Fruit fly (Drosophila melanogaster) whole organism, embryonic: ENCODE data around the gene Mbs.

ENCODE experiments used
- Antp ChIP-seq: fragments of 200-800 bp; sonication (Bioruptor generic); optimal IDR thresholded peaks from 3 replicates; lab custom pipeline; 2016; ENCODE audit warnings: missing biosample characterization, missing genetic modification characterization
- CG10979 ChIP-seq: fragments of 200-800 bp; sonication (Bioruptor generic); optimal IDR thresholded peaks from 2 replicates; lab custom pipeline; 2018; ENCODE audit warnings: missing biosample characterization, mild to moderate bottlenecking, missing genetic modification characterization, moderate library complexity
- CG11504 ChIP-seq: fragments of 200-800 bp; sonication (Bioruptor generic); optimal IDR thresholded peaks from 3 replicates; lab custom pipeline; 2019; ENCODE audit warnings: missing biosample characterization, mild to moderate bottlenecking, missing genetic modification characterization, moderate library complexity
- CG11723 ChIP-seq: fragments of 200-800 bp; sonication (Bioruptor generic); optimal IDR thresholded peaks from 2 replicates; lab custom pipeline; 2017; ENCODE audit warnings: missing biosample characterization, mild to moderate bottlenecking, missing genetic modification characterization
- CG12236 ChIP-seq: fragments of 200-800 bp; sonication (Bioruptor generic); optimal IDR thresholded peaks from 2 replicates; lab custom pipeline; 2016; ENCODE audit warnings: missing biosample characterization, missing genetic modification characterization
- CG1233 ChIP-seq: fragments of 200-800 bp; sonication (Bioruptor generic); optimal IDR thresholded peaks from 4 replicates; lab custom pipeline; 2018; ENCODE audit warnings: missing biosample characterization, mild to moderate bottlenecking, missing genetic modification characterization
- CG12391 ChIP-seq: fragments of 200-800 bp; sonication (Bioruptor generic); optimal IDR thresholded peaks from 3 replicates; lab custom pipeline; 2018; ENCODE audit warnings: missing biosample characterization, mild to moderate bottlenecking, missing genetic modification characterization, moderate library complexity
- CG12659 ChIP-seq: fragments of 200-800 bp; sonication (Bioruptor generic); optimal IDR thresholded peaks from 3 replicates; lab custom pipeline; 2017; ENCODE audit warnings: mild to moderate bottlenecking, missing biosample characterization, missing genetic modification reagents, missing genetic modification characterization
- CG15011 ChIP-seq: fragments of 200-800 bp; sonication (Bioruptor generic); optimal IDR thresholded peaks from 3 replicates; lab custom pipeline; 2018; ENCODE audit warnings: missing biosample characterization, mild to moderate bottlenecking, missing genetic modification characterization
- CG1602 ChIP-seq: fragments of 200-800 bp; sonication (Bioruptor generic); optimal IDR thresholded peaks from 3 replicates; lab custom pipeline; 2016; ENCODE audit warnings: missing biosample characterization, missing genetic modification characterization
- CG2120 ChIP-seq: fragments of 200-800 bp; sonication (Bioruptor generic); optimal IDR thresholded peaks from 3 replicates; lab custom pipeline; 2016; ENCODE audit warnings: missing biosample characterization, missing genetic modification characterization
- CG2129 ChIP-seq: fragments of 200-800 bp; sonication (Bioruptor generic); IDR thresholded peaks from 2 replicates; pipeline ENCODE4 v1.3.6; 2022; ENCODE audit warnings: missing biosample characterization, missing genetic modification characterization; ENCODE audit not compliant: partially characterized antibody
- CG2199 ChIP-seq: fragments of 200-800 bp; sonication (Bioruptor generic); IDR thresholded peaks from 3 replicates; pipeline ENCODE4 v1.3.6; 2022; ENCODE audit warnings: missing biosample characterization, missing genetic modification characterization
- CG2678 ChIP-seq: fragments of 200-800 bp; sonication (Bioruptor generic); optimal IDR thresholded peaks from 3 replicates; lab custom pipeline; 2019; ENCODE audit warnings: missing biosample characterization, mild to moderate bottlenecking, missing genetic modification characterization, moderate library complexity
- CG4360 ChIP-seq: fragments of 200-800 bp; sonication (Bioruptor generic); IDR thresholded peaks from 2 replicates; pipeline ENCODE4 v1.3.6; 2022; ENCODE audit warnings: missing biosample characterization, missing genetic modification characterization
- CG6654 ChIP-seq: fragments of 200-800 bp; sonication (Bioruptor generic); optimal IDR thresholded peaks from 2 replicates; lab custom pipeline; 2017; ENCODE audit warnings: missing biosample characterization, mild to moderate bottlenecking, missing genetic modification characterization
- Deaf1 ChIP-seq: fragments of 200-800 bp; optimal IDR thresholded peaks from 3 replicates; lab custom pipeline; 2019; ENCODE audit warnings: missing biosample characterization, mild to moderate bottlenecking, missing genetic modification characterization, moderate library complexity
- Elba2 ChIP-seq: fragments of 200-800 bp; sonication (Bioruptor generic); optimal IDR thresholded peaks from 3 replicates; lab custom pipeline; 2016; ENCODE audit warnings: missing biosample characterization, missing genetic modification characterization
- GATAe ChIP-seq: fragments of 200-800 bp; sonication (Bioruptor generic); conservative IDR thresholded peaks from 2 replicates; pipeline ENCODE4 v1.3.6; 2022; ENCODE audit warnings: missing biosample characterization, missing genetic modification characterization
- Gsc ChIP-seq: fragments of 200-800 bp; sonication (Bioruptor generic); IDR thresholded peaks from 2 replicates; pipeline ENCODE4 v1.3.6; 2022; ENCODE audit warnings: missing biosample characterization, missing genetic modification characterization
- Hey ChIP-seq: fragments of 200-800 bp; sonication (Bioruptor generic); optimal IDR thresholded peaks from 3 replicates; lab custom pipeline; 2018; ENCODE audit warnings: missing biosample characterization, mild to moderate bottlenecking, missing genetic modification characterization
- Myb ChIP-seq: fragments of 200-800 bp; sonication (Bioruptor generic); optimal IDR thresholded peaks from 2 replicates; lab custom pipeline; 2016; ENCODE audit warnings: missing biosample characterization, missing genetic modification characterization
- Oaz ChIP-seq: fragments of 200-800 bp; sonication (Bioruptor generic); IDR thresholded peaks from 2 replicates; pipeline ENCODE4 v1.3.6; 2022; ENCODE audit warnings: missing biosample characterization, missing genetic modification characterization
- Scr ChIP-seq: fragments of 200-800 bp; sonication (Bioruptor generic); IDR thresholded peaks from 2 replicates; pipeline ENCODE4 v1.3.6; 2022; ENCODE audit warnings: missing biosample characterization, missing genetic modification characterization; ENCODE audit not compliant: partially characterized antibody
- TFAM ChIP-seq: fragments of 200-800 bp; sonication (Bioruptor generic); optimal IDR thresholded peaks from 2 replicates; lab custom pipeline; 2017; ENCODE audit warnings: missing biosample characterization, missing genetic modification characterization, inconsistent platforms
- Taf1 ChIP-seq: fragments of 200-800 bp; sonication (Bioruptor generic); IDR thresholded peaks from 2 replicates; pipeline ENCODE4 v1.3.6; 2022; ENCODE audit warnings: missing biosample characterization, missing genetic modification characterization
- Tbp ChIP-seq: fragments of >200 bp; optimal IDR thresholded peaks from 2 replicates; lab custom pipeline; 2018; ENCODE audit warnings: missing biosample characterization, missing genetic modification characterization
- amos ChIP-seq: fragments of 200-800 bp; sonication (Bioruptor generic); IDR thresholded peaks from 2 replicates; pipeline ENCODE4 v1.3.6; 2022; ENCODE audit warnings: missing biosample characterization, missing genetic modification characterization; ENCODE audit not compliant: partially characterized antibody
- bsh ChIP-seq, 2 experiments: fragments of 200-800 bp; sonication (Bioruptor generic); optimal IDR thresholded peaks; 2 replicates each; lab custom pipeline; 2017 to 2018; ENCODE audit warnings: mild to moderate bottlenecking in 2 of 2, missing biosample characterization in 2 of 2, missing genetic modification characterization in 2 of 2, moderate library complexity in 1 of 2
- caup ChIP-seq: fragments of 200-800 bp; sonication (Bioruptor generic); optimal IDR thresholded peaks from 3 replicates; lab custom pipeline; 2017; ENCODE audit warnings: missing biosample characterization, mild to moderate bottlenecking, missing genetic modification characterization, moderate library complexity; ENCODE audit not compliant: severe bottlenecking
- ci ChIP-seq: fragments of 200-800 bp; sonication (Bioruptor generic); IDR thresholded peaks from 3 replicates; pipeline ENCODE4 v1.3.6; 2022; ENCODE audit warnings: missing biosample characterization, missing genetic modification characterization
- da ChIP-seq: fragments of 200-800 bp; sonication (Bioruptor generic); optimal IDR thresholded peaks from 2 replicates; lab custom pipeline; 2016; ENCODE audit warnings: missing biosample characterization, missing genetic modification characterization
- esg ChIP-seq: fragments of 200-800 bp; sonication (Bioruptor generic); conservative IDR thresholded peaks from 2 replicates; pipeline ENCODE4 v1.3.6; 2022; ENCODE audit warnings: missing biosample characterization, missing genetic modification characterization
- fd64A ChIP-seq: fragments of 200-800 bp; sonication (Bioruptor generic); optimal IDR thresholded peaks from 3 replicates; lab custom pipeline; 2018; ENCODE audit warnings: missing biosample characterization, mild to moderate bottlenecking, missing genetic modification characterization
- fd96Cb ChIP-seq: fragments of 200-800 bp; sonication (Bioruptor generic); optimal IDR thresholded peaks from 2 replicates; lab custom pipeline; 2018; ENCODE audit warnings: missing biosample characterization, mild to moderate bottlenecking, missing genetic modification characterization, moderate library complexity
- fru ChIP-seq: fragments of >200 bp; optimal IDR thresholded peaks from 2 replicates; lab custom pipeline; 2017
- gcm ChIP-seq: fragments of 200-800 bp; sonication (Bioruptor generic); optimal IDR thresholded peaks from 2 replicates; lab custom pipeline; 2019; ENCODE audit warnings: missing biosample characterization, mild to moderate bottlenecking, missing genetic modification characterization, moderate library complexity
- hkb ChIP-seq, 2 experiments: fragments of 200-800 bp in 1 of 2; fragments of >200 bp in 1 of 2; sonication (Bioruptor generic) in 1 of 2; IDR thresholded peaks in 1 of 2; optimal IDR thresholded peaks in 1 of 2; 2 replicates each; pipeline versions ENCODE4 v1.3.6 to Lab custom; 2017 to 2022; ENCODE audit warnings: missing biosample characterization in 1 of 2, missing genetic modification characterization in 1 of 2
- hth ChIP-seq: fragments of >200 bp; optimal IDR thresholded peaks from 2 replicates; lab custom pipeline; 2017; ENCODE audit warnings: inconsistent platforms
- pzg ChIP-seq: fragments of 200-800 bp; sonication (Bioruptor generic); optimal IDR thresholded peaks from 3 replicates; lab custom pipeline; 2018; ENCODE audit warnings: missing biosample characterization, mild to moderate bottlenecking, missing genetic modification characterization, moderate library complexity
- sens ChIP-seq: fragments of 200-800 bp; sonication (Bioruptor generic); peaks from one replicate; lab custom pipeline; 2016; ENCODE audit warnings: missing biosample characterization, missing genetic modification characterization
- sens-2 ChIP-seq: fragments of 200-800 bp; sonication (Bioruptor generic); IDR thresholded peaks from 2 replicates; pipeline ENCODE4 v1.3.6; 2022; ENCODE audit warnings: missing biosample characterization, missing genetic modification characterization
- sima ChIP-seq: fragments of 200-800 bp; sonication (Bioruptor generic); optimal IDR thresholded peaks from 2 replicates; lab custom pipeline; 2016; ENCODE audit warnings: missing biosample characterization, missing genetic modification characterization
- slbo ChIP-seq: fragments of 200-800 bp; sonication (Bioruptor generic); IDR thresholded peaks from 2 replicates; pipeline ENCODE4 v1.3.6; 2022; ENCODE audit warnings: missing biosample characterization, missing genetic modification characterization
- stwl ChIP-seq: fragments of 200-800 bp; sonication (Bioruptor generic); optimal IDR thresholded peaks from 3 replicates; lab custom pipeline; 2018; ENCODE audit warnings: missing biosample characterization, mild to moderate bottlenecking, missing genetic modification characterization, moderate library complexity
- tgo ChIP-seq: fragments of 200-800 bp; sonication (Bioruptor generic); IDR thresholded peaks from 3 replicates; pipeline ENCODE4 v1.3.6; 2022; ENCODE audit warnings: missing biosample characterization, missing genetic modification characterization
- tup ChIP-seq: fragments of 200-800 bp; sonication (Bioruptor generic); optimal IDR thresholded peaks from 2 replicates; lab custom pipeline; 2016; ENCODE audit warnings: missing biosample characterization, mild to moderate bottlenecking, missing genetic modification characterization, moderate library complexity
- usp ChIP-seq: fragments of >200 bp; optimal IDR thresholded peaks from 2 replicates; lab custom pipeline; 2017; ENCODE audit warnings: missing biosample characterization, missing genetic modification characterization

The Mbs gene

DNA sequence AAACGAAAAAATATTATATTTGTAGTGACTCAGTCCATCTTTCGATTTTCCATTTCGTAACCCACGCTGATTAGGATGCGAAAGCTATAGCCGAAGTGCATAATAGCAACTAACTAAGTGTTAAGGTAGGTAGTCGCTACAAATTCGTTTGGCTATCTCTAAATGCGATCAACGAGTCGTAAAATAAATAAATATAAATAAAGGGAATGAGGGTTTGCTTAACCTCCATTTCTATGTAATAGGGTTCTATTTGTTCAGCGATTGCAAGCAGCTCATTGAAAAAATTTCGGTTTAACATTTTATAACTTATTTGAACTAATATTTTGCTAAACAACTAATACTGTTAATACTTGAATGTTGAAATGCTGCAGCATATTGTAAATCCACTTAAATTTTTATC lies 41.6 kb upstream of the Mbs start (continued):
- peak; percentile 1 for TF ChIP-seq CG2678 (tag; lab: Kevin White, UChicago)
- no peak for TF ChIP-seq CG11723 (GFP tag; lab: Kevin White, UChicago)
- TF ChIP-seq CG1233 (GFP tag; lab: Kevin White, UChicago) = peak; percentile 4
- TF ChIP-seq fru (lab: Kevin White, UChicago) = no peak
- TF ChIP-seq ci (GFP tag; lab: Robert Waterston, UW) = peak; percentile 46; the same call in 1 of the 3 replicates
- TF ChIP-seq GATAe (GFP tag; lab: Robert Waterston, UW) = no peak
- TF ChIP-seq stwl (tag; lab: Kevin White, UChicago) = no peak
- TF ChIP-seq usp (GFP tag; lab: Kevin White, UChicago) = no peak
- no peak for TF ChIP-seq sima
- no peak for TF ChIP-seq Deaf1 (tag; lab: Kevin White, UChicago)
- peak; percentile 24 for TF ChIP-seq fd64A (GFP tag; lab: Kevin White, UChicago)
- TF ChIP-seq caup (GFP tag; lab: Kevin White, UChicago) = no peak
- TF ChIP-seq da (GFP tag; lab: Kevin White, UChicago) = no peak
- no peak for TF ChIP-seq Elba2
- TF ChIP-seq Antp (GFP tag; lab: Kevin White, UChicago) = no peak
- TF ChIP-seq Taf1 = no peak
- TF ChIP-seq fd96Cb = no peak
- TF ChIP-seq bsh (GFP tag; optimal IDR thresholded peaks at IDR 0.05; lab: Kevin White, UChicago) = peak in 1 of 2 experiments; percentile 16
- peak; percentile 70 for TF ChIP-seq sens (GFP tag; lab: Kevin White, UChicago)
- TF ChIP-seq slbo (GFP tag; lab: Robert Waterston, UW) = no peak
- TF ChIP-seq CG11504 (tag; lab: Kevin White, UChicago) = peak; percentile 5

dm6 chr3L:16011319-16012210 lies 40.2 kb upstream of the Mbs start, which contains the start of gene mib1:
Gene mib1 (minus strand): TSS chr3L:16011812.
- TF ChIP-seq CG12236 = no peak
- peak; percentile 65 for TF ChIP-seq CG12391
- 0 out of 2 replicates have a peak, but pooled peaks have one; percentile 30 for TF ChIP-seq CG4360 (GFP tag; lab: Robert Waterston, UW)
- peak; percentile 74 for TF ChIP-seq ci (GFP tag; lab: Robert Waterston, UW)
- TF ChIP-seq tgo (GFP tag; lab: Robert Waterston, UW) = no peak
- no peak for TF ChIP-seq CG1602 (GFP tag; lab: Kevin White, UChicago)
- TF ChIP-seq pzg = peak; percentile 99
- TF ChIP-seq sens-2 (GFP tag; lab: Robert Waterston, UW) = no peak
- peak; percentile 28 for TF ChIP-seq gcm (GFP tag; lab: Kevin White, UChicago)
- peak; percentile 88 for TF ChIP-seq CG12659
- TF ChIP-seq Gsc (GFP tag; lab: Robert Waterston, UW) = no peak
- no peak for TF ChIP-seq CG15011 (GFP tag; lab: Kevin White, UChicago)
- no peak for TF ChIP-seq CG6654
- no peak for TF ChIP-seq hth (lab: Kevin White, UChicago)
- peak; percentile 19 for TF ChIP-seq CG10979 (tag; lab: Kevin White, UChicago)
- TF ChIP-seq Hey (tag; lab: Kevin White, UChicago) = no peak
- TF ChIP-seq tup = no peak
- peak; percentile 81 for TF ChIP-seq Scr
- TF ChIP-seq CG1233 (GFP tag; lab: Kevin White, UChicago) = no peak
- TF ChIP-seq hkb (optimal IDR thresholded peaks at IDR 0.05; lab: Kevin White, UChicago) = no peak
- 0 out of 2 replicates have a peak, but pooled peaks have one; percentile 13 for TF ChIP-seq hkb (GFP tag; IDR thresholded peaks at IDR 0.05; lab: Robert Waterston, UW)
- no peak for TF ChIP-seq Tbp
- peak; percentile 63 for TF ChIP-seq CG2129 (GFP tag; lab: Robert Waterston, UW)
- TF ChIP-seq CG2199 = no peak
- TF ChIP-seq CG2120 (GFP tag; lab: Kevin White, UChicago) = peak; percentile 40
- TF ChIP-seq TFAM (GFP tag; lab: Kevin White, UChicago) = no peak
- TF ChIP-seq esg (GFP tag; lab: Robert Waterston, UW) = no peak
- TF ChIP-seq Oaz (GFP tag; lab: Robert Waterston, UW) = no peak
- TF ChIP-seq amos = peak; percentile 93
- peak; percentile 91 for TF ChIP-seq Myb (GFP tag; lab: Kevin White, UChicago)
